Fruit fly (Drosophila melanogaster): ENCODE measurements around the gene chico.

dm6 chr2L:10208799-10209794 lies 37.8 kb downstream of the chico start, which contains the start of gene CG5731:
- TF ChIP-seq CG15710 (tag; optimal IDR thresholded peaks at IDR 0.05) (no peak), CG14655 (GFP tag; optimal IDR thresholded peaks at IDR 0.05) (no peak), Snoo (tag; optimal IDR thresholded peaks at IDR 0.05) (no peak), CG9948 (tag; optimal IDR thresholded peaks at IDR 0.05) (no peak), EcR (GFP tag; optimal IDR thresholded peaks at IDR 0.05) (peak; percentile 64), CG8301 (tag; optimal IDR thresholded peaks at IDR 0.05) (no peak), CG17806 (tag; optimal IDR thresholded peaks at IDR 0.05) (no peak)

Data from whole organism, pupa.